Fruit fly (Drosophila melanogaster) whole organism, embryonic: ENCODE data around the gene tup.

Experiments used
- CG10431 ChIP-seq: fragments of 200-800 bp; sonication (Bioruptor generic); optimal IDR thresholded peaks from 3 replicates; lab custom pipeline; 2018; ENCODE audit warnings: missing biosample characterization, mild to moderate bottlenecking, missing genetic modification characterization
- CG10565 ChIP-seq: fragments of 200-800 bp; sonication (Bioruptor generic); optimal IDR thresholded peaks from 3 replicates; lab custom pipeline; 2016; ENCODE audit warnings: missing biosample characterization, mild to moderate bottlenecking, missing genetic modification characterization
- CG11696 ChIP-seq: fragments of 200-800 bp; sonication (Bioruptor generic); IDR thresholded peaks from 2 replicates; pipeline ENCODE4 v1.3.6; 2022; ENCODE audit warnings: missing biosample characterization, missing genetic modification characterization
- CG15073 ChIP-seq: fragments of 200-800 bp; sonication (Bioruptor generic); optimal IDR thresholded peaks from 2 replicates; lab custom pipeline; 2016; ENCODE audit warnings: missing biosample characterization, missing genetic modification characterization
- CG1603 ChIP-seq: fragments of 200-800 bp; sonication (Bioruptor generic); optimal IDR thresholded peaks from 2 replicates; lab custom pipeline; 2019; ENCODE audit warnings: missing biosample characterization, mild to moderate bottlenecking, missing genetic modification characterization, moderate library complexity
- CG18599 ChIP-seq: fragments of 200-800 bp; sonication (Bioruptor generic); optimal IDR thresholded peaks from 3 replicates; lab custom pipeline; 2017; ENCODE audit warnings: missing biosample characterization, missing genetic modification characterization, mild to moderate bottlenecking, moderate library complexity, missing genetic modification reagents
- CG2202 ChIP-seq: fragments of 200-800 bp; sonication (Bioruptor generic); optimal IDR thresholded peaks from 2 replicates; lab custom pipeline; 2018; ENCODE audit warnings: missing biosample characterization, mild to moderate bottlenecking, missing genetic modification characterization
- CG30431 ChIP-seq: fragments of 200-800 bp; sonication (Bioruptor generic); optimal IDR thresholded peaks from 2 replicates; lab custom pipeline; 2017; ENCODE audit warnings: missing biosample characterization, missing genetic modification characterization
- CG33213 ChIP-seq: fragments of 200-800 bp; sonication (Bioruptor generic); optimal IDR thresholded peaks from 3 replicates; lab custom pipeline; 2016; ENCODE audit warnings: missing biosample characterization, missing genetic modification characterization
- CG43689 ChIP-seq: fragments of 200-800 bp; sonication (Bioruptor generic); IDR thresholded peaks from 2 replicates; pipeline ENCODE4 v1.3.6; 2022; ENCODE audit warnings: missing biosample characterization, missing genetic modification characterization
- CG4820 ChIP-seq: fragments of 200-800 bp; sonication (Bioruptor generic); optimal IDR thresholded peaks from 3 replicates; lab custom pipeline; 2016; ENCODE audit warnings: missing biosample characterization, missing genetic modification characterization
- CG5953 ChIP-seq: fragments of 200-800 bp; sonication (Bioruptor generic); IDR thresholded peaks from 2 replicates; pipeline ENCODE4 v1.3.6; 2022; ENCODE audit warnings: missing biosample characterization, missing genetic modification characterization
- CG6654 ChIP-seq: fragments of 200-800 bp; sonication (Bioruptor generic); optimal IDR thresholded peaks from 2 replicates; lab custom pipeline; 2017; ENCODE audit warnings: missing biosample characterization, mild to moderate bottlenecking, missing genetic modification characterization
- CG8290 ChIP-seq, 3 experiments: fragments of 200-800 bp; sonication (Bioruptor generic); optimal IDR thresholded peaks; 2 replicates each; lab custom pipeline; 2016 to 2019; ENCODE audit warnings: missing biosample characterization in 3 of 3, missing genetic modification characterization in 3 of 3, mild to moderate bottlenecking in 2 of 3, moderate library complexity in 1 of 3
- CG8388 ChIP-seq: fragments of 200-800 bp; sonication (Bioruptor generic); optimal IDR thresholded peaks from 2 replicates; lab custom pipeline; 2019; ENCODE audit warnings: missing biosample characterization, mild to moderate bottlenecking, missing genetic modification characterization, moderate library complexity
- Camta ChIP-seq: fragments of 200-800 bp; sonication (Bioruptor generic); optimal IDR thresholded peaks from 2 replicates; lab custom pipeline; 2016; ENCODE audit warnings: missing biosample characterization, missing genetic modification characterization
- Dll ChIP-seq: fragments of 200-800 bp; sonication (Bioruptor generic); IDR thresholded peaks from 4 replicates; pipeline ENCODE4 v1.3.6; 2022; ENCODE audit warnings: missing biosample characterization, missing genetic modification characterization; ENCODE audit not compliant: partially characterized antibody
- Fer1 ChIP-seq: fragments of 200-800 bp; sonication (Bioruptor generic); optimal IDR thresholded peaks from 2 replicates; lab custom pipeline; 2017; ENCODE audit warnings: missing biosample characterization, mild to moderate bottlenecking, missing genetic modification characterization
- Hey ChIP-seq: fragments of 200-800 bp; sonication (Bioruptor generic); optimal IDR thresholded peaks from 3 replicates; lab custom pipeline; 2018; ENCODE audit warnings: missing biosample characterization, mild to moderate bottlenecking, missing genetic modification characterization
- HmgZ ChIP-seq: fragments of 200-800 bp; sonication (Bioruptor generic); optimal IDR thresholded peaks from 2 replicates; lab custom pipeline; 2018; ENCODE audit warnings: missing biosample characterization, mild to moderate bottlenecking, missing genetic modification characterization
- Hsf ChIP-seq: fragments of 200-800 bp; sonication (Bioruptor generic); optimal IDR thresholded peaks from 3 replicates; lab custom pipeline; 2016; ENCODE audit warnings: missing biosample characterization, missing genetic modification characterization
- MTF-1 ChIP-seq: fragments of 200-800 bp; sonication (Bioruptor generic); optimal IDR thresholded peaks from 2 replicates; lab custom pipeline; 2018; ENCODE audit warnings: missing biosample characterization, mild to moderate bottlenecking, missing genetic modification characterization, borderline replicate concordance
- Optix ChIP-seq: fragments of 200-800 bp; sonication (Bioruptor generic); IDR thresholded peaks from 3 replicates; pipeline ENCODE4 v1.3.6; 2022; ENCODE audit warnings: missing biosample characterization, missing genetic modification characterization
- Spps ChIP-seq: fragments of 200-800 bp; sonication (Bioruptor generic); optimal IDR thresholded peaks from 2 replicates; lab custom pipeline; 2018; ENCODE audit warnings: missing biosample characterization, mild to moderate bottlenecking, missing genetic modification characterization
- Tbp ChIP-seq: fragments of >200 bp; optimal IDR thresholded peaks from 2 replicates; lab custom pipeline; 2018; ENCODE audit warnings: missing biosample characterization, missing genetic modification characterization
- Xrp1 ChIP-seq: fragments of 200-800 bp; sonication (Bioruptor generic); IDR thresholded peaks from 2 replicates; pipeline ENCODE4 v1.3.6; 2022; ENCODE audit warnings: missing biosample characterization, missing genetic modification characterization
- ab ChIP-seq: fragments of 200-800 bp; sonication (Bioruptor generic); optimal IDR thresholded peaks from 2 replicates; lab custom pipeline; 2016; ENCODE audit warnings: missing biosample characterization, missing genetic modification characterization
- abd-A ChIP-seq: fragments of 200-800 bp; sonication (Bioruptor generic); optimal IDR thresholded peaks from 3 replicates; lab custom pipeline; 2019; ENCODE audit warnings: missing biosample characterization, mild to moderate bottlenecking, missing genetic modification characterization, moderate library complexity
- al ChIP-seq: fragments of 200-800 bp; sonication (Bioruptor generic); IDR thresholded peaks from 2 replicates; pipeline ENCODE4 v1.3.6; 2022; ENCODE audit warnings: missing biosample characterization, missing genetic modification characterization
- ato ChIP-seq: fragments of 200-800 bp; sonication (Bioruptor generic); IDR thresholded peaks from 2 replicates; pipeline ENCODE4 v1.3.6; 2022; ENCODE audit warnings: missing biosample characterization, missing genetic modification characterization; ENCODE audit not compliant: partially characterized antibody
- bab2 ChIP-seq: fragments of 200-800 bp; sonication (Bioruptor generic); optimal IDR thresholded peaks from 2 replicates; lab custom pipeline; 2016; ENCODE audit warnings: missing biosample characterization, missing genetic modification characterization
- br ChIP-seq: fragments of >200 bp; optimal IDR thresholded peaks from 2 replicates; lab custom pipeline; 2017
- ci ChIP-seq: fragments of 200-800 bp; sonication (Bioruptor generic); IDR thresholded peaks from 3 replicates; pipeline ENCODE4 v1.3.6; 2022; ENCODE audit warnings: missing biosample characterization, missing genetic modification characterization
- da ChIP-seq: fragments of 200-800 bp; sonication (Bioruptor generic); optimal IDR thresholded peaks from 2 replicates; lab custom pipeline; 2016; ENCODE audit warnings: missing biosample characterization, missing genetic modification characterization
- dan ChIP-seq: fragments of 200-800 bp; sonication (Bioruptor generic); IDR thresholded peaks from 2 replicates; pipeline ENCODE4 v1.3.6; 2022; ENCODE audit warnings: missing biosample characterization, missing genetic modification characterization
- esg ChIP-seq: fragments of 200-800 bp; sonication (Bioruptor generic); conservative IDR thresholded peaks from 2 replicates; pipeline ENCODE4 v1.3.6; 2022; ENCODE audit warnings: missing biosample characterization, missing genetic modification characterization
- eve ChIP-seq, 2 experiments: fragments of >200 bp; optimal IDR thresholded peaks; 2 replicates each; lab custom pipeline; 2017; ENCODE audit warnings: missing biosample characterization in 2 of 2, missing genetic modification characterization in 2 of 2
- fu2 ChIP-seq: fragments of 200-800 bp; sonication (Bioruptor generic); optimal IDR thresholded peaks from 2 replicates; lab custom pipeline; 2016; ENCODE audit warnings: missing biosample characterization, missing genetic modification characterization
- gce ChIP-seq: fragments of 200-800 bp; sonication (Bioruptor generic); IDR thresholded peaks from 3 replicates; pipeline ENCODE4 v1.3.6; 2022; ENCODE audit warnings: missing biosample characterization, missing genetic modification characterization
- kay ChIP-seq: fragments of 200-800 bp; sonication (Bioruptor generic); optimal IDR thresholded peaks from 2 replicates; lab custom pipeline; 2016; ENCODE audit warnings: missing biosample characterization, missing genetic modification characterization
- maf-S ChIP-seq: fragments of 200-800 bp; sonication (Bioruptor generic); optimal IDR thresholded peaks from 2 replicates; lab custom pipeline; 2016; ENCODE audit warnings: missing biosample characterization, missing genetic modification characterization
- nom ChIP-seq: fragments of 200-800 bp; sonication (Bioruptor generic); optimal IDR thresholded peaks from 2 replicates; lab custom pipeline; 2017; ENCODE audit warnings: missing biosample characterization, missing genetic modification characterization, mild to moderate bottlenecking, moderate library complexity, missing genetic modification reagents
- ranshi ChIP-seq: fragments of 200-800 bp; sonication (Bioruptor generic); IDR thresholded peaks from 2 replicates; pipeline ENCODE4 v1.3.6; 2022; ENCODE audit warnings: missing biosample characterization, missing genetic modification characterization
- ro ChIP-seq: fragments of 200-800 bp; sonication (Bioruptor generic); IDR thresholded peaks from 2 replicates; pipeline ENCODE4 v1.3.6; 2022; ENCODE audit warnings: missing biosample characterization, missing genetic modification characterization
- schlank ChIP-seq: fragments of 200-800 bp; sonication (Bioruptor generic); optimal IDR thresholded peaks from 2 replicates; lab custom pipeline; 2018; ENCODE audit warnings: missing biosample characterization, mild to moderate bottlenecking, missing genetic modification characterization
- sens ChIP-seq: fragments of 200-800 bp; sonication (Bioruptor generic); peaks from one replicate; lab custom pipeline; 2016; ENCODE audit warnings: missing biosample characterization, missing genetic modification characterization
- shn ChIP-seq: fragments of 200-800 bp; sonication (Bioruptor generic); optimal IDR thresholded peaks from 3 replicates; lab custom pipeline; 2016; ENCODE audit warnings: missing biosample characterization, missing genetic modification characterization
- sim ChIP-seq: fragments of 200-800 bp; sonication (Bioruptor generic); IDR thresholded peaks from 2 replicates; pipeline ENCODE4 v1.3.6; 2022; ENCODE audit warnings: missing biosample characterization, missing genetic modification characterization
- stc ChIP-seq: fragments of 200-800 bp; sonication (Bioruptor generic); IDR thresholded peaks from 2 replicates; pipeline ENCODE4 v1.3.6; 2022; ENCODE audit warnings: missing biosample characterization, missing genetic modification characterization
- tna ChIP-seq: fragments of 200-800 bp; sonication (Bioruptor generic); IDR thresholded peaks from 2 replicates; pipeline ENCODE4 v1.3.6; 2022; ENCODE audit warnings: missing biosample characterization, missing genetic modification characterization; ENCODE audit not compliant: partially characterized antibody
- wor ChIP-seq: fragments of 200-800 bp; sonication (Bioruptor generic); IDR thresholded peaks from 2 replicates; pipeline ENCODE4 v1.3.6; 2022; ENCODE audit warnings: missing biosample characterization, missing genetic modification characterization

Gene tup

dm6 chr2L:18858661-18859532 is 22.2 kb downstream of the tup start, which contains the start of the genes CG10602 and mRpL13 (continued):
- TF ChIP-seq CG1603 (tag; lab: Kevin White, UChicago) = peak; percentile 81
- TF ChIP-seq CG4820 (GFP tag; lab: Kevin White, UChicago) = no peak
- TF ChIP-seq MTF-1 = no peak
- peak; percentile 84 for TF ChIP-seq CG33213 (GFP tag; lab: Kevin White, UChicago)
- TF ChIP-seq ato = no peak
- peak; percentile 30 for TF ChIP-seq fu2 (GFP tag; lab: Kevin White, UChicago)
- TF ChIP-seq br (lab: Kevin White, UChicago) = no peak
- no peak for TF ChIP-seq Hey (tag; lab: Kevin White, UChicago)
- no peak for TF ChIP-seq gce (GFP tag; lab: Robert Waterston, UW)
- no peak for TF ChIP-seq CG5953
- TF ChIP-seq CG2202 = no peak
- TF ChIP-seq HmgZ = peak; percentile 77
- TF ChIP-seq wor (GFP tag; lab: Robert Waterston, UW) = no peak
- peak; percentile 76 for TF ChIP-seq CG8290 (GFP tag; optimal IDR thresholded peaks at IDR 0.05; lab: Kevin White, UChicago)
- TF ChIP-seq CG8290 (tag; optimal IDR thresholded peaks at IDR 0.05; lab: Kevin White, UChicago) = peak in 1 of 2 experiments; percentile 93
- no peak for TF ChIP-seq CG10565
- no peak for TF ChIP-seq CG15073 (GFP tag; lab: Kevin White, UChicago)
- no peak for TF ChIP-seq Optix (GFP tag; lab: Robert Waterston, UW)
- no peak for TF ChIP-seq tna
- TF ChIP-seq Hsf (GFP tag; lab: Kevin White, UChicago) = no peak
- TF ChIP-seq eve (GFP tag; optimal IDR thresholded peaks at IDR 0.05; lab: Kevin White, UChicago) = no peak
- no peak for TF ChIP-seq kay (GFP tag; lab: Kevin White, UChicago)
- no peak for TF ChIP-seq CG18599
- no peak for TF ChIP-seq ci
- TF ChIP-seq ranshi = no peak
- TF ChIP-seq Dll (GFP tag; lab: Robert Waterston, UW) = no peak
- no peak for TF ChIP-seq CG43689 (GFP tag; lab: Robert Waterston, UW)
- TF ChIP-seq bab2 (GFP tag; lab: Kevin White, UChicago) = no peak
- TF ChIP-seq al (GFP tag; lab: Robert Waterston, UW) = no peak
- TF ChIP-seq shn (GFP tag; lab: Kevin White, UChicago) = peak; percentile 0
- no peak for TF ChIP-seq schlank (tag; lab: Kevin White, UChicago)
- no peak for TF ChIP-seq nom (GFP tag; lab: Kevin White, UChicago)
- no peak for TF ChIP-seq maf-S (GFP tag; lab: Kevin White, UChicago)
- no peak for TF ChIP-seq sim (GFP tag; lab: Robert Waterston, UW)
- TF ChIP-seq ab (GFP tag; lab: Kevin White, UChicago) = no peak
- TF ChIP-seq ro (GFP tag; lab: Robert Waterston, UW) = no peak
- TF ChIP-seq esg (GFP tag; lab: Robert Waterston, UW) = no peak
- TF ChIP-seq Xrp1 = 0 out of 2 replicates have a peak, but pooled peaks have one; percentile 4
- no peak for TF ChIP-seq CG10431 (GFP tag; lab: Kevin White, UChicago)
- no peak for TF ChIP-seq dan (GFP tag; lab: Robert Waterston, UW)
- TF ChIP-seq Camta (GFP tag; lab: Kevin White, UChicago) = no peak
- TF ChIP-seq CG11696 = no peak
- TF ChIP-seq Spps (tag; lab: Kevin White, UChicago) = no peak
- TF ChIP-seq CG8388 = no peak
- no peak for TF ChIP-seq stc (GFP tag; lab: Robert Waterston, UW)
- TF ChIP-seq abd-A (tag; lab: Kevin White, UChicago) = no peak
- TF ChIP-seq CG6654 (GFP tag; lab: Kevin White, UChicago) = no peak
- TF ChIP-seq CG30431 = no peak
- peak; percentile 74 for TF ChIP-seq sens (GFP tag; lab: Kevin White, UChicago)
- TF ChIP-seq da = no peak
- no peak for TF ChIP-seq Fer1
- no peak for TF ChIP-seq Tbp (GFP tag; lab: Kevin White, UChicago)
